Fruit fly (Drosophila melanogaster): ENCODE data around the gene CG14963.
A peak's percentile ranks its signal among the peaks of the same experiment; 100 is the strongest.

- TF ChIP-seq usp (GFP tag; optimal IDR thresholded peaks at IDR 0.05) = no peak
- no peak for TF ChIP-seq pan (optimal IDR thresholded peaks at IDR 0.05)
- no peak for TF ChIP-seq Dfd (GFP tag; optimal IDR thresholded peaks at IDR 0.05)
- no peak for TF ChIP-seq CrebA (GFP tag; optimal IDR thresholded peaks at IDR 0.05; ENCODE audit: borderline replicate concordance)
- TF ChIP-seq dsf (GFP tag; optimal IDR thresholded peaks at IDR 0.05; ENCODE audit: borderline replicate concordance) = no peak
- TF ChIP-seq Dif (GFP tag; optimal IDR thresholded peaks at IDR 0.05; ENCODE audit: partially characterized antibody) = no peak
- no peak for TF ChIP-seq psq (GFP tag; optimal IDR thresholded peaks at IDR 0.05)
- TF ChIP-seq Vsx2 (GFP tag; optimal IDR thresholded peaks at IDR 0.05; ENCODE audit: partially characterized antibody) = no peak
- TF ChIP-seq Hnf4 (GFP tag; optimal IDR thresholded peaks at IDR 0.05) = no peak
- TF ChIP-seq foxo (GFP tag; optimal IDR thresholded peaks at IDR 0.05) = peak in 1 of 2 experiments; percentile 27
Observed at dm6 chr3L:3124519-3124918, 47.8 kb downstream of the CG14963 start.

All from whole organism, wandering third instar larva.